Worm (Caenorhabditis elegans) whole organism, L3 larva: Measurements from ENCODE around the gene F58A6.1.

Experiments
- ceh-82 ChIP-seq: fragments of 150-350 bp; optimal IDR thresholded peaks from 2 replicates; lab custom pipeline; 2014; ENCODE audit warnings: missing biosample characterization, missing genetic modification characterization
- elt-3 ChIP-seq, 3 experiments: fragments of 150-350 bp in 1 of 3; sonication (generic microtip) in 2 of 3; optimal IDR thresholded peaks; 2 replicates in 2 of 3; 4 replicates in 1 of 3; lab custom pipeline; 2014 to 2017; ENCODE audit warnings: missing biosample characterization in 3 of 3, missing genetic modification characterization in 3 of 3
- mdl-1 ChIP-seq: fragments of 150-350 bp; optimal IDR thresholded peaks from 2 replicates; lab custom pipeline; 2014; ENCODE audit warnings: missing biosample characterization, missing genetic modification characterization
- nhr-11 ChIP-seq: fragments of 150-350 bp; optimal IDR thresholded peaks from 2 replicates; lab custom pipeline; 2014; ENCODE audit warnings: missing biosample characterization, missing genetic modification characterization
- nhr-12 ChIP-seq: fragments of 150-350 bp; optimal IDR thresholded peaks from 2 replicates; lab custom pipeline; 2014; ENCODE audit warnings: missing biosample characterization, missing genetic modification characterization
- nhr-77 ChIP-seq: fragments of 150-350 bp; optimal IDR thresholded peaks from 2 replicates; lab custom pipeline; 2014; ENCODE audit warnings: missing biosample characterization, missing genetic modification characterization
- pha-4 ChIP-seq: fragments of 150-350 bp; optimal IDR thresholded peaks from 2 replicates; lab custom pipeline; 2014; ENCODE audit warnings: missing biosample characterization, missing genetic modification reagents, missing genetic modification characterization
- pqm-1 ChIP-seq: fragments of 150-350 bp; optimal IDR thresholded peaks from 2 replicates; lab custom pipeline; 2017; ENCODE audit warnings: missing biosample characterization, missing genetic modification characterization, inconsistent platforms
- skn-1 ChIP-seq: fragments of 150-350 bp; optimal IDR thresholded peaks from 2 replicates; lab custom pipeline; 2014; ENCODE audit warnings: missing biosample characterization, missing genetic modification characterization
- snpc-4 ChIP-seq: fragments of 150-350 bp; optimal IDR thresholded peaks from 2 replicates; lab custom pipeline; 2014; ENCODE audit warnings: missing biosample characterization, missing genetic modification characterization
- unc-39 ChIP-seq: sonication (generic microtip); optimal IDR thresholded peaks from 4 replicates; lab custom pipeline; 2017; ENCODE audit warnings: missing biosample characterization, missing genetic modification characterization
- unc-62 ChIP-seq: fragments of 150-350 bp; sonication (generic microtip); optimal IDR thresholded peaks from 4 replicates; lab custom pipeline; 2014; ENCODE audit warnings: missing biosample characterization, missing genetic modification reagents, missing genetic modification characterization

DNA sequence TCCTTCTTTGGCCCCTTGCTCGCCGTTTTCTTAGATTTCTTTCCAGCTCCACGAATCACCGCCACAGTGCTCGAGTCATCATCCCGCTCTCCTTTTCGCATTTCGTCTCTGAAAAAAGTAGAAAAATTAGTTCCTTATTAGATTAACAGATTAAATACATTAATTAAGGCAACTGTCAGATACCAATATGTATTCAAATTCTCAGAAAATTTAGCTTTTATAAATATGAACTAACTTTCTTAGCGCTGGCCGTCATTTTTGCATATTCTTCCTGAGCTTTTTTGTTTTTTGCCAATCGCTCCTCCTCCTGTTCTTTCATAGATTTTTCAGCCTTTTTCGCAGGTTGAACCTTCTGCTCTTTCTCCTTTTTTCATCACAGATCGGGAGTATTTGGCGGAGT, 43.1 kb upstream of the F58A6.1 start, which contains the start of gene C04G6.6:
- TF ChIP-seq ceh-82 (tag; lab: Kevin White, UChicago) (no peak), unc-39 (tag; lab: Kevin White, UChicago) (no peak), pha-4 (no peak), nhr-12 (no peak), pqm-1 (tag; lab: Kevin White, UChicago) (no peak), snpc-4 (tag; lab: Kevin White, UChicago) (no peak), unc-62 (GFP tag; lab: Kevin White, UChicago) (no peak), skn-1 (tag; lab: Kevin White, UChicago) (no peak), nhr-11 (tag; lab: Kevin White, UChicago) (no peak), mdl-1 (tag; lab: Kevin White, UChicago) (no peak), nhr-77 (tag; lab: Kevin White, UChicago) (no peak), elt-3 (tag; optimal IDR thresholded peaks at IDR 0.05; lab: Kevin White, UChicago) (no peak)
